Fruit fly (Drosophila melanogaster): Measurements from ENCODE around the gene Ent3.
A peak's percentile ranks its signal among the peaks of the same experiment; 100 is the strongest.

The Ent3 gene

DNA sequence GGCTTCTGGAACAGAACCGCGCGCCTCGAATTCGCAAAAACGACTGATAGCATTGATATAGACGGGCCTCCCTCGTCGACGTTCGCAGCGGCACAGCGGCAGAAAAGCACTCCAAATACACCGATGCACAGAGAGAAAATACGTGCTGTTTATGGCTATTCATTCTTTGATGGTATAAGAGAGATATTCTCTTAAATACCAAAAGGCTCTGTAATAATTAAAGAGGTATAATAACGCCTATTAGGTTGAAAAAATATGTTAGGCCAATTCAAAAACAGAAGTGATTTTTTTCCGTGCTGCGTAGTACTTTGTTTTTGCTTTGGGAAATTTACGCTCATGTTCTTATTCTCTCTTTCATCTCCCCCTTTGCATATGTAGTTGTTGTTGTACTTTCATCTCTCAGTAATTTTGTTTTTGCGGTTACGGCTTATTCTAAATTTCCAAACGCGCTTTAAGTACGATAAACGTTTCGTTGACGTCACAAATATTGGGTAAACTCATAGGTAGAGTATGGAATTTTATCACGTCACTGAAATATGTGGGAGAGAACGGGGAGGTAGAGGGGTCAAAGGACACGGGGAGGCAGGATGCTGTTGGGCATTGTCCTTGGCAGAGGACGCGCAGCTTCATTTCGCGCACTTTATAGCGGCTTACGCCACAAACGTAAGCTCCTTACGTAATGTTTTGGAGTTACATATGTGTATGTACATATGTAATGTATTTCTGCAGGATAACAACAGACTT is 10.2 kb upstream of the Ent3 start, which contains the start of gene nebu:
Gene nebu (minus strand): TSS at position 51 of the 744 bp plus-strand sequence.
- TF ChIP-seq Hr39 (GFP tag; optimal IDR thresholded peaks at IDR 0.05) (peak; percentile 99), CG32006 (GFP tag; optimal IDR thresholded peaks at IDR 0.05) (peak; percentile 97), CG11762 (GFP tag; optimal IDR thresholded peaks at IDR 0.05; ENCODE audit: insufficient read depth) (peak; percentile 98), CG15336 (GFP tag; IDR thresholded peaks at IDR 0.05) (peak; percentile 97), vri (GFP tag; optimal IDR thresholded peaks at IDR 0.05) (peak; percentile 98), Sox14 (GFP tag; optimal IDR thresholded peaks at IDR 0.05) (peak; percentile 99), fkh (GFP tag; optimal IDR thresholded peaks at IDR 0.05) (peak; percentile 81), pdm3 (GFP tag; optimal IDR thresholded peaks at IDR 0.05) (peak; percentile 98), CG10631 (GFP tag; optimal IDR thresholded peaks at IDR 0.05) (peak; percentile 98), cyc (GFP tag; optimal IDR thresholded peaks at IDR 0.05) (peak; percentile 99), CG6276 (GFP tag; optimal IDR thresholded peaks at IDR 0.05) (peak; percentile 93), Ets21C (GFP tag; optimal IDR thresholded peaks at IDR 0.05) (peak; percentile 99), CG8119 (GFP tag; IDR thresholded peaks at IDR 0.05) (peak; percentile 97), CG31627 (GFP tag; optimal IDR thresholded peaks at IDR 0.05) (peak; percentile 99), Ets96B (tag; optimal IDR thresholded peaks at IDR 0.05) (peak; percentile 97), OdsH (GFP tag; optimal IDR thresholded peaks at IDR 0.05) (peak; percentile 99), CG11902 (GFP tag; optimal IDR thresholded peaks at IDR 0.05) (peak; percentile 98), dsx (GFP tag; optimal IDR thresholded peaks at IDR 0.05; ENCODE audit: poor library complexity, severe bottlenecking) (peak; percentile 98), svp (GFP tag) (peak; percentile 100), CG34406 (GFP tag; optimal IDR thresholded peaks at IDR 0.05) (peak; percentile 99), CG16779 (tag; optimal IDR thresholded peaks at IDR 0.05) (peak; percentile 93), CG11294 (GFP tag; IDR thresholded peaks at IDR 0.05) (peak; percentile 97), Eip78C (GFP tag) (peak; percentile 100), achi (GFP tag; optimal IDR thresholded peaks at IDR 0.05) (peak; percentile 98), Eip75B (GFP tag; optimal IDR thresholded peaks at IDR 0.05) (peak; percentile 99), fd59A (GFP tag; optimal IDR thresholded peaks at IDR 0.05) (peak; percentile 96), Hr38 (GFP tag; optimal IDR thresholded peaks at IDR 0.05) (peak; percentile 61), CG3919 (GFP tag; optimal IDR thresholded peaks at IDR 0.05) (peak; percentile 99), Lpt (GFP tag; optimal IDR thresholded peaks at IDR 0.05) (peak; percentile 96), spab (GFP tag; optimal IDR thresholded peaks at IDR 0.05) (peak; percentile 96), esn (GFP tag; optimal IDR thresholded peaks at IDR 0.05) (peak; percentile 99), CG1621 (tag; optimal IDR thresholded peaks at IDR 0.05) (peak; percentile 97), CG6854 (GFP tag; optimal IDR thresholded peaks at IDR 0.05) (peak; percentile 98), CG7368 (GFP tag; optimal IDR thresholded peaks at IDR 0.05) (peak; percentile 98), Hr4 (GFP tag; optimal IDR thresholded peaks at IDR 0.05) (peak; percentile 98), Sox15 (GFP tag; optimal IDR thresholded peaks at IDR 0.05) (peak; percentile 98), Met (GFP tag; optimal IDR thresholded peaks at IDR 0.05) (peak; percentile 99), dac (GFP tag; optimal IDR thresholded peaks at IDR 0.05) (peak; percentile 90), CG6163 (GFP tag; IDR thresholded peaks at IDR 0.05) (peak; percentile 99), CG6808 (GFP tag; optimal IDR thresholded peaks at IDR 0.05) (peak; percentile 95), CG6792 (GFP tag; optimal IDR thresholded peaks at IDR 0.05) (peak; percentile 99), salr (GFP tag; optimal IDR thresholded peaks at IDR 0.05) (peak; percentile 95 to 96), ss (GFP tag; optimal IDR thresholded peaks at IDR 0.05) (peak; percentile 95 to 97), fd85E (GFP tag; optimal IDR thresholded peaks at IDR 0.05) (peak; percentile 96), CG3032 (tag; optimal IDR thresholded peaks at IDR 0.05) (peak; percentile 96), Sox102F (GFP tag; optimal IDR thresholded peaks at IDR 0.05) (peak; percentile 99), eg (GFP tag; IDR thresholded peaks at IDR 0.05) (peak; percentile 98), CG4318 (GFP tag; optimal IDR thresholded peaks at IDR 0.05) (peak; percentile 95), Blimp-1 (GFP tag; optimal IDR thresholded peaks at IDR 0.05) (peak; percentile 95), Smox (GFP tag; optimal IDR thresholded peaks at IDR 0.05) (peak; percentile 99)
